Worm (Caenorhabditis elegans) whole organism, midembryonic: ENCODE data around the gene Y53G8AR.9.

Experiments used
- T22C8.4 ChIP-seq: fragments of 200-800 bp; sonication (Bioruptor generic); IDR thresholded peaks from 2 replicates; pipeline ENCODE4 v1.3.6; 2022; ENCODE audit warnings: missing genetic modification characterization, missing compliant biosample characterization
- cog-1 ChIP-seq: sonication (generic microtip); optimal IDR thresholded peaks from 2 replicates; lab custom pipeline; 2016; ENCODE audit warnings: missing genetic modification characterization, missing compliant biosample characterization
- flt-1 ChIP-seq: fragments of 200-800 bp; sonication (Bioruptor generic); IDR thresholded peaks from 2 replicates; pipeline ENCODE4 v1.3.6; 2022; ENCODE audit warnings: missing genetic modification characterization, missing compliant biosample characterization
- klf-2 ChIP-seq: fragments of 200-800 bp; sonication (Bioruptor generic); conservative IDR thresholded peaks from 2 replicates; pipeline ENCODE4 v1.3.6; 2022; ENCODE audit warnings: missing genetic modification reagents, missing genetic modification characterization, missing compliant biosample characterization
- med-1 ChIP-seq: sonication (generic microtip); optimal IDR thresholded peaks from 2 replicates; lab custom pipeline; 2017; ENCODE audit warnings: missing genetic modification characterization, mild to moderate bottlenecking, missing compliant biosample characterization, antibody characterized with exemption, missing genetic modification reagents; ENCODE audit not compliant: insufficient read depth
- ref-1 ChIP-seq: fragments of 200-800 bp; sonication (Bioruptor generic); conservative IDR thresholded peaks from 2 replicates; pipeline ENCODE4 v1.3.6; 2022; ENCODE audit warnings: missing genetic modification reagents, missing genetic modification characterization, missing compliant biosample characterization
- tab-1 ChIP-seq: fragments of 200-800 bp; sonication (Bioruptor generic); IDR thresholded peaks from 2 replicates; pipeline ENCODE4 v1.3.6; 2022; ENCODE audit warnings: missing genetic modification characterization, missing compliant biosample characterization
- ztf-23 ChIP-seq: fragments of 200-800 bp; sonication (Bioruptor generic); IDR thresholded peaks from 2 replicates; pipeline ENCODE4 v1.3.6; 2022; ENCODE audit warnings: missing genetic modification reagents, missing genetic modification characterization, missing compliant biosample characterization
- ztf-29 ChIP-seq: fragments of 200-800 bp; sonication (Bioruptor generic); IDR thresholded peaks from 2 replicates; pipeline ENCODE4 v1.3.6; 2022; ENCODE audit warnings: missing genetic modification reagents, missing genetic modification characterization, missing compliant biosample characterization

The Y53G8AR.9 gene

ce11 chrIII:3322317-3323010 is 1.4 kb upstream of the Y53G8AR.9 start, which contains the start of gene phf-15:
Gene phf-15, plus strand, starts transcription at chrIII:3322853.
- no peak for TF ChIP-seq ztf-23
- no peak for TF ChIP-seq cog-1 (tag; lab: Kevin White, UChicago)
- TF ChIP-seq ref-1 (GFP tag; lab: Robert Waterston, UW) = no peak
- no peak for TF ChIP-seq tab-1 (GFP tag; lab: Robert Waterston, UW)
- TF ChIP-seq med-1 (GFP tag; lab: Kevin White, UChicago) = no peak
- no peak for TF ChIP-seq flt-1 (GFP tag; lab: Robert Waterston, UW)
- TF ChIP-seq T22C8.4 (GFP tag; lab: Robert Waterston, UW) = no peak
- no peak for TF ChIP-seq klf-2 (GFP tag; lab: Robert Waterston, UW)
- no peak for TF ChIP-seq ztf-29 (GFP tag; lab: Robert Waterston, UW)

ce11 chrIII:3317887-3318286 is 3.2 kb downstream of the Y53G8AR.9 start:
- TF ChIP-seq klf-2 (GFP tag; lab: Robert Waterston, UW) = no peak
- TF ChIP-seq cog-1 (tag; lab: Kevin White, UChicago) = no peak
- TF ChIP-seq ztf-29 (GFP tag; lab: Robert Waterston, UW) = no peak
- no peak for TF ChIP-seq tab-1 (GFP tag; lab: Robert Waterston, UW)
- TF ChIP-seq flt-1 (GFP tag; lab: Robert Waterston, UW) = no peak
- TF ChIP-seq T22C8.4 (GFP tag; lab: Robert Waterston, UW) = no peak
- TF ChIP-seq med-1 (GFP tag; lab: Kevin White, UChicago) = no peak
- TF ChIP-seq ztf-23 = no peak
- no peak for TF ChIP-seq ref-1 (GFP tag; lab: Robert Waterston, UW)

ce11 chrIII:3312111-3312510 is 8.9 kb downstream of the Y53G8AR.9 start:
- TF ChIP-seq klf-2 (GFP tag; lab: Robert Waterston, UW) (no peak), med-1 (GFP tag; lab: Kevin White, UChicago) (no peak), ref-1 (GFP tag; lab: Robert Waterston, UW) (no peak), tab-1 (GFP tag; lab: Robert Waterston, UW) (no peak), cog-1 (tag; lab: Kevin White, UChicago) (no peak), flt-1 (GFP tag; lab: Robert Waterston, UW) (no peak), T22C8.4 (GFP tag; lab: Robert Waterston, UW) (no peak)

- TF ChIP-seq ztf-23 (no peak), T22C8.4 (GFP tag; lab: Robert Waterston, UW) (no peak), ref-1 (GFP tag; lab: Robert Waterston, UW) (no peak), tab-1 (GFP tag; lab: Robert Waterston, UW) (no peak), cog-1 (tag; lab: Kevin White, UChicago) (no peak), med-1 (GFP tag; lab: Kevin White, UChicago) (no peak), ztf-29 (GFP tag; lab: Robert Waterston, UW) (no peak), flt-1 (GFP tag; lab: Robert Waterston, UW) (no peak), klf-2 (GFP tag; lab: Robert Waterston, UW) (no peak)
These were observed 9.4 kb downstream of the Y53G8AR.9 start for ce11 chrIII:3311607-3312006.

ce11 chrIII:3310876-3311597 is 10.0 kb downstream of the Y53G8AR.9 start, which contains the start of gene ral-1:
Gene ral-1, plus strand, starts transcription at chrIII:3311310.
- TF ChIP-seq ztf-29 (GFP tag; lab: Robert Waterston, UW) (no peak), T22C8.4 (GFP tag; lab: Robert Waterston, UW) (peak; percentile 84), ztf-23 (no peak), tab-1 (GFP tag; lab: Robert Waterston, UW) (no peak)

ce11 chrIII:3309700-3310099 is 11.3 kb downstream of the Y53G8AR.9 start:
- TF ChIP-seq klf-2 (GFP tag; lab: Robert Waterston, UW) = no peak
- no peak for TF ChIP-seq ref-1 (GFP tag; lab: Robert Waterston, UW)
- no peak for TF ChIP-seq cog-1 (tag; lab: Kevin White, UChicago)
- TF ChIP-seq ztf-23 = no peak
- no peak for TF ChIP-seq T22C8.4 (GFP tag; lab: Robert Waterston, UW)
- no peak for TF ChIP-seq flt-1 (GFP tag; lab: Robert Waterston, UW)
- TF ChIP-seq med-1 (GFP tag; lab: Kevin White, UChicago) = no peak
- TF ChIP-seq ztf-29 (GFP tag; lab: Robert Waterston, UW) = no peak
- TF ChIP-seq tab-1 (GFP tag; lab: Robert Waterston, UW) = no peak

ce11 chrIII:3308940-3309339 is 12.1 kb downstream of the Y53G8AR.9 start:
- TF ChIP-seq ref-1 (GFP tag; lab: Robert Waterston, UW) = no peak
- no peak for TF ChIP-seq ztf-23
- TF ChIP-seq cog-1 (tag; lab: Kevin White, UChicago) = no peak

ce11 chrIII:3307379-3307778 is 13.7 kb downstream of the Y53G8AR.9 start:
- no peak for TF ChIP-seq ztf-29 (GFP tag; lab: Robert Waterston, UW)
- TF ChIP-seq ztf-23 = no peak
- no peak for TF ChIP-seq ref-1 (GFP tag; lab: Robert Waterston, UW)
- no peak for TF ChIP-seq med-1 (GFP tag; lab: Kevin White, UChicago)
- TF ChIP-seq cog-1 (tag; lab: Kevin White, UChicago) = no peak
- TF ChIP-seq T22C8.4 (GFP tag; lab: Robert Waterston, UW) = no peak; the same call in 1 of the 2 replicates
- no peak for TF ChIP-seq klf-2 (GFP tag; lab: Robert Waterston, UW)
- no peak for TF ChIP-seq flt-1 (GFP tag; lab: Robert Waterston, UW)
- no peak for TF ChIP-seq tab-1 (GFP tag; lab: Robert Waterston, UW)

ce11 chrIII:3306322-3306721 is 14.7 kb downstream of the Y53G8AR.9 start:
- TF ChIP-seq T22C8.4 (GFP tag; lab: Robert Waterston, UW) = no peak
